Worm (Caenorhabditis elegans) whole organism, young adult: ENCODE results near the gene R11E3.1.
"Not testable (repeated sequence)": the region's sequence is repeated elsewhere in the genome, so short reads cannot be mapped to it uniquely, and the experiment has no call there.

ENCODE experiments used
- D2030.7 ChIP-seq: fragments of 200-800 bp; sonication (Bioruptor generic); IDR thresholded peaks from 2 replicates; pipeline ENCODE4 v1.3.6; 2022; ENCODE audit warnings: missing genetic modification reagents, missing genetic modification characterization, missing compliant biosample characterization
- F33H1.4 ChIP-seq: fragments of 200-800 bp; sonication (Bioruptor generic); IDR thresholded peaks from 2 replicates; pipeline ENCODE4 v1.3.6; 2022; ENCODE audit warnings: missing genetic modification reagents, missing genetic modification characterization, missing compliant biosample characterization
- F49E8.2 ChIP-seq: sonication (generic microtip); optimal IDR thresholded peaks from 3 replicates; lab custom pipeline; 2017; ENCODE audit warnings: missing genetic modification characterization, mild to moderate bottlenecking, missing compliant biosample characterization, antibody characterized with exemption, moderate library complexity; ENCODE audit not compliant: insufficient read depth
- Y95B8A.8 ChIP-seq: fragments of 200-800 bp; sonication (Bioruptor generic); IDR thresholded peaks from 2 replicates; pipeline ENCODE4 v1.3.6; 2022; ENCODE audit warnings: missing genetic modification reagents, missing genetic modification characterization, missing compliant biosample characterization
- athp-1 ChIP-seq: sonication (generic microtip); optimal IDR thresholded peaks from 2 replicates; lab custom pipeline; 2017; ENCODE audit warnings: mild to moderate bottlenecking, missing genetic modification characterization, missing compliant biosample characterization
- attf-6 ChIP-seq: fragments of 200-800 bp; sonication (Bioruptor generic); IDR thresholded peaks from 2 replicates; pipeline ENCODE4 v1.3.6; 2022; ENCODE audit warnings: missing genetic modification reagents, missing genetic modification characterization, missing compliant biosample characterization
- ceh-91 ChIP-seq: fragments of 200-800 bp; sonication (Bioruptor generic); IDR thresholded peaks from 2 replicates; pipeline ENCODE4 v1.3.6; 2022; ENCODE audit warnings: missing genetic modification reagents, missing genetic modification characterization, missing compliant biosample characterization
- efl-1 ChIP-seq: fragments of 150-350 bp; optimal IDR thresholded peaks from 2 replicates; lab custom pipeline; 2014; ENCODE audit warnings: missing biosample characterization, missing genetic modification reagents, missing genetic modification characterization
- egl-18 ChIP-seq: fragments of 200-800 bp; sonication (Bioruptor generic); IDR thresholded peaks from 2 replicates; pipeline ENCODE4 v1.3.6; 2022; ENCODE audit warnings: missing genetic modification reagents, missing genetic modification characterization, missing compliant biosample characterization
- egl-44 ChIP-seq: fragments of 200-800 bp; sonication (Bioruptor generic); IDR thresholded peaks from 2 replicates; pipeline ENCODE4 v1.3.6; 2022; ENCODE audit warnings: missing genetic modification reagents, missing genetic modification characterization, missing compliant biosample characterization
- egrh-3 ChIP-seq: fragments of 200-800 bp; sonication (Bioruptor generic); IDR thresholded peaks from 2 replicates; pipeline ENCODE4 v1.3.6; 2022; ENCODE audit warnings: missing genetic modification reagents, missing genetic modification characterization, missing compliant biosample characterization
- ekl-4 ChIP-seq: fragments of 200-800 bp; sonication (Bioruptor generic); IDR thresholded peaks from 2 replicates; pipeline ENCODE4 v1.3.6; 2022; ENCODE audit warnings: missing genetic modification reagents, missing genetic modification characterization, missing compliant biosample characterization
- ets-4 ChIP-seq: fragments of 200-800 bp; sonication (Bioruptor generic); optimal IDR thresholded peaks from 2 replicates; lab custom pipeline; 2018; ENCODE audit warnings: mild to moderate bottlenecking, missing genetic modification characterization, missing compliant biosample characterization
- hmg-1.2 ChIP-seq: fragments of 200-800 bp; sonication (Bioruptor generic); IDR thresholded peaks from 2 replicates; pipeline ENCODE4 v1.3.6; 2022; ENCODE audit warnings: missing genetic modification reagents, missing genetic modification characterization, missing compliant biosample characterization
- hsf-1 ChIP-seq: fragments of 200-800 bp; sonication (Bioruptor generic); IDR thresholded peaks from 2 replicates; pipeline ENCODE4 v1.3.6; 2022; ENCODE audit warnings: missing genetic modification reagents, missing genetic modification characterization, missing compliant biosample characterization
- let-526 ChIP-seq: fragments of 200-800 bp; sonication (Bioruptor generic); IDR thresholded peaks from 2 replicates; pipeline ENCODE4 v1.3.6; 2022; ENCODE audit warnings: missing genetic modification reagents, missing genetic modification characterization, missing compliant biosample characterization
- lin-35 ChIP-seq, 3 experiments: fragments of 150-350 bp in 2 of 3; sonication (generic microtip) in 1 of 3; optimal IDR thresholded peaks; 2 replicates each; lab custom pipeline; 2014 to 2018; ENCODE audit warnings: missing biosample characterization in 3 of 3, missing genetic modification characterization in 3 of 3, missing genetic modification reagents in 3 of 3
- lin-54 ChIP-seq: fragments of 200-800 bp; sonication (Bioruptor generic); optimal IDR thresholded peaks from 2 replicates; lab custom pipeline; 2018; ENCODE audit warnings: mild to moderate bottlenecking, missing genetic modification characterization, missing compliant biosample characterization
- lsl-1 ChIP-seq: fragments of 200-800 bp; sonication (Bioruptor generic); optimal IDR thresholded peaks from 2 replicates; lab custom pipeline; 2018; ENCODE audit warnings: mild to moderate bottlenecking, missing genetic modification characterization, moderate library complexity, missing compliant biosample characterization
- madf-3 ChIP-seq: fragments of 200-800 bp; sonication (Bioruptor generic); IDR thresholded peaks from 2 replicates; pipeline ENCODE4 v1.3.6; 2022; ENCODE audit warnings: missing genetic modification reagents, missing genetic modification characterization, missing compliant biosample characterization
- madf-6 ChIP-seq: fragments of 200-800 bp; sonication (Bioruptor generic); IDR thresholded peaks from 2 replicates; pipeline ENCODE4 v1.3.6; 2022; ENCODE audit warnings: missing genetic modification reagents, missing genetic modification characterization, missing compliant biosample characterization
- madf-8 ChIP-seq: fragments of 200-800 bp; sonication (Bioruptor generic); conservative IDR thresholded peaks from 2 replicates; pipeline ENCODE4 v1.3.6; 2022; ENCODE audit warnings: missing genetic modification reagents, missing genetic modification characterization, missing compliant biosample characterization
- mcd-1 ChIP-seq: fragments of 200-800 bp; sonication (Bioruptor generic); IDR thresholded peaks from 2 replicates; pipeline ENCODE4 v1.3.6; 2022; ENCODE audit warnings: missing genetic modification reagents, missing genetic modification characterization, missing compliant biosample characterization
- pbrm-1 ChIP-seq: fragments of 200-800 bp; sonication (Bioruptor generic); IDR thresholded peaks from 2 replicates; pipeline ENCODE4 v1.3.6; 2022; ENCODE audit warnings: missing genetic modification reagents, missing genetic modification characterization, missing compliant biosample characterization
- snpc-1.1 ChIP-seq: sonication (generic microtip); optimal IDR thresholded peaks from 2 replicates; lab custom pipeline; 2017; ENCODE audit warnings: missing genetic modification characterization, mild to moderate bottlenecking, missing compliant biosample characterization, antibody characterized with exemption, moderate library complexity, missing genotype, missing genetic modification reagents; ENCODE audit not compliant: insufficient read depth
- snpc-1.3 ChIP-seq: sonication (generic microtip); optimal IDR thresholded peaks from 2 replicates; lab custom pipeline; 2017; ENCODE audit warnings: missing genetic modification characterization, mild to moderate bottlenecking, missing compliant biosample characterization, antibody characterized with exemption, moderate library complexity, missing genotype, missing genetic modification reagents; ENCODE audit not compliant: insufficient read depth
- snpc-3.4 ChIP-seq: sonication (generic microtip); optimal IDR thresholded peaks from 2 replicates; lab custom pipeline; 2017; ENCODE audit warnings: missing genetic modification characterization, mild to moderate bottlenecking, missing compliant biosample characterization, antibody characterized with exemption, moderate library complexity, missing genotype, missing genetic modification reagents
- snpc-4 ChIP-seq, 5 experiments: fragments of 150-350 bp in 1 of 5; sonication (generic microtip) in 4 of 5; optimal IDR thresholded peaks; 2 replicates each; lab custom pipeline; 2014 to 2018; ENCODE audit warnings: missing genetic modification characterization in 5 of 5, missing biosample characterization in 3 of 5, antibody characterized with exemption in 2 of 5, mild to moderate bottlenecking in 2 of 5, missing compliant biosample characterization in 2 of 5, missing genotype in 2 of 5, moderate library complexity in 2 of 5, missing genetic modification reagents in 1 of 5
- sptf-2 ChIP-seq: fragments of 200-800 bp; sonication (Bioruptor generic); optimal IDR thresholded peaks from 2 replicates; lab custom pipeline; 2018; ENCODE audit warnings: mild to moderate bottlenecking, missing genetic modification characterization, missing compliant biosample characterization
- tbp1 ChIP-seq: fragments of 200-800 bp; sonication (Bioruptor generic); optimal IDR thresholded peaks from 2 replicates; lab custom pipeline; 2018; ENCODE audit warnings: mild to moderate bottlenecking, missing genetic modification characterization, missing compliant biosample characterization
- tlf-1 ChIP-seq: fragments of 200-800 bp; sonication (Bioruptor generic); optimal IDR thresholded peaks from 2 replicates; lab custom pipeline; 2018; ENCODE audit warnings: mild to moderate bottlenecking, missing genetic modification characterization, missing compliant biosample characterization
- xnd-1 ChIP-seq: sonication (generic microtip); optimal IDR thresholded peaks from 2 replicates; lab custom pipeline; 2016; ENCODE audit warnings: missing genotype, missing genetic modification reagents, missing genetic modification characterization, missing compliant biosample characterization

R11E3.1 gene

DNA sequence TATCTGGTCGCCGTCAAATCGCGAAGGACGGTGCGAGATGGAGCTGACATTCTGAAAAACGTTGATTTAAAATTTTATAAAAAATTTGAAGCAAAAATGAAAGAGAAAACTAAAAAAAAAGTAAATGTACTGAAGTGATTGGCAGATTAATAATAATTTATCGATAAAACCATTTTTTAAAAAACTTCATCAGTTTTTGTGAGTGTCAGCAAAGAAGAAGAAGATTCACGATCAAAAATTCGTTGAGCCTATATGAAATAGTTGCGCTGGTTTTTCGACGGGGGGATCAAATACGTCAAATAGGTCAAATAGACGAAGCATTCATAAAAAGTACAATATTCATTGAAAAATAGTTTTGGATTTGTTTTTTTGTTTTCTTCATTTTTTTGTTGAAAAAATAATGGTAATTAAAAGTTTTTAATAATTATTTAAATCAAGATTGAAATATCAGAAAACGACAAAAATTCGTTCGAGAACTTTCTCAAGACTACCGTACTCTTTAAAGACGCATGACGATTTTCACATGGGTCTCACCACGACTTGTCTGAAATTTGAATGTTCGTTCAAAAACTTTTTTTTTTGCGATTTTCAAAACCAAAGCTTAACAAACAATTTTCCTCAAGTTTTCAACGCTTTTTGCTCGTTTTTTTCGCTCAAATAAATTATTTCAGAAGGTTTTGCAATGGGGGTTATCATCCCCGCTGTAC, 29.0 kb upstream of the R11E3.1 start, which contains the start of the genes memi-1 and cyp-31A3:
Gene memi-1 (minus strand): TSS at position 51 of the 707 bp plus-strand sequence.
Gene cyp-31A3 (plus strand): TSS at position 672 of the 707 bp plus-strand sequence.
- 0 out of 2 replicates have a peak, but pooled peaks have one; percentile 20 for TF ChIP-seq hmg-1.2 (GFP tag; lab: Robert Waterston, UW)
- TF ChIP-seq snpc-4 (GFP tag; optimal IDR thresholded peaks at IDR 0.05; lab: Kevin White, UChicago): peak; percentile 37
- TF ChIP-seq snpc-4 (tag; optimal IDR thresholded peaks at IDR 0.05; lab: Kevin White, UChicago): peak; percentile 8 to 80 (median 58)
- no peak for TF ChIP-seq sptf-2 (GFP tag; lab: Kevin White, UChicago)
- TF ChIP-seq lin-54: peak; percentile 85
- TF ChIP-seq pbrm-1: peak; percentile 44; the same call in 1 of the 2 replicates
- TF ChIP-seq madf-3 (GFP tag; lab: Robert Waterston, UW): 0 out of 2 replicates have a peak, but pooled peaks have one; percentile 31
- TF ChIP-seq egl-18 (GFP tag; lab: Robert Waterston, UW): no peak
- TF ChIP-seq madf-8 (GFP tag; lab: Robert Waterston, UW): peak; percentile 87
- peak; percentile 81 for TF ChIP-seq snpc-3.4
- peak; percentile 96 for TF ChIP-seq madf-6 (GFP tag; lab: Robert Waterston, UW)
- TF ChIP-seq athp-1 (tag; lab: Kevin White, UChicago): no peak
- peak; percentile 44; the same call in 1 of the 2 replicates for TF ChIP-seq attf-6
- peak; percentile 94 for TF ChIP-seq lsl-1 (GFP tag; lab: Kevin White, UChicago)
- TF ChIP-seq ets-4 (GFP tag; lab: Kevin White, UChicago): no peak
- peak; percentile 86 for TF ChIP-seq xnd-1 (tag; lab: Kevin White, UChicago)
- no peak for TF ChIP-seq Y95B8A.8 (GFP tag; lab: Robert Waterston, UW)
- no peak for TF ChIP-seq F49E8.2
- peak; percentile 54 for TF ChIP-seq tlf-1
- TF ChIP-seq D2030.7 (GFP tag; lab: Robert Waterston, UW): peak; percentile 82
- peak; percentile 46 for TF ChIP-seq snpc-1.1 (tag; lab: Kevin White, UChicago)
- TF ChIP-seq egrh-3 (GFP tag; lab: Robert Waterston, UW): no peak
- TF ChIP-seq ekl-4: peak; percentile 75
- TF ChIP-seq F33H1.4 (GFP tag; lab: Robert Waterston, UW): peak; percentile 97
- no peak for TF ChIP-seq lin-35 (GFP tag; optimal IDR thresholded peaks at IDR 0.05; lab: Kevin White, UChicago)
- peak; percentile 37 for TF ChIP-seq tbp1 (GFP tag; lab: Kevin White, UChicago)
- TF ChIP-seq mcd-1: peak; percentile 67; the same call in 1 of the 2 replicates
- TF ChIP-seq let-526 (GFP tag; lab: Robert Waterston, UW): no peak
- TF ChIP-seq efl-1: peak; percentile 32
- peak; percentile 99 for TF ChIP-seq hsf-1 (GFP tag; lab: Robert Waterston, UW)
- no peak for TF ChIP-seq egl-44 (GFP tag; lab: Robert Waterston, UW)
- TF ChIP-seq snpc-1.3 (tag; lab: Kevin White, UChicago): peak; percentile 52
- TF ChIP-seq ceh-91: peak; percentile 77

DNA sequence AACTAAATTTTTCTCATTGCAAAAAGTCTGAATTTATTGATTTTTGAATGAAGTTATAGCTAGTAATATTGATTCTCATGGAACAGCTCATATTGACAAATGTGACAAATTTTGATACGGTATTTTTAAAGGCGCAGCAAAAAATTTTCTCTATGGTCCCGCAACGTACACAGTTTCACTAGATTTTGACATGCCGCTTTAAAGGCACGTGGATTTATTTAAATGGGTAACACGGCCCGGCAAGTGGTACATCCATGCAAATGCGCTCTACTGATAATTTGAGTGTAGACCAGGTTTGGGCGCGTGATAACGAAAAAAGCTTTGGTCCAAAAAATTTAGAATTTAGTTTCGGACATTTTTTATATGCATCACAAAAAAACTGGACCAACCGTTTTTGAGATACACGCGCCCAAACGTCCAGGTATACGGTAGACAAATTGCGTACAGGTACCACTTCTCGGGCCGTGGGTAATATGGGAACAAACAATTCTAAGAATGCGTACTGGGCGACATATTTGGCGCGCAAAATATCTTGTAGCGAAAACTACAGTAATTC, 26.5 kb upstream of the R11E3.1 start:
- TF ChIP-seq lsl-1 (GFP tag; lab: Kevin White, UChicago) (peak; percentile 52), snpc-4 (tag; optimal IDR thresholded peaks at IDR 0.05; lab: Kevin White, UChicago) (peak in 1 of 4 experiments; percentile 39), madf-6 (GFP tag; lab: Robert Waterston, UW) (peak; percentile 75), F33H1.4 (GFP tag; lab: Robert Waterston, UW) (peak; percentile 49), mcd-1 (peak; percentile 70), hmg-1.2 (GFP tag; lab: Robert Waterston, UW) (peak; percentile 26; the same call in 1 of the 2 replicates), xnd-1 (tag; lab: Kevin White, UChicago) (peak; percentile 17)
- not testable (repeated sequence) for TF ChIP-seq snpc-4 (GFP tag; optimal IDR thresholded peaks at IDR 0.05; lab: Kevin White, UChicago)
